Worm (Caenorhabditis elegans) whole organism, mixed stage, embryonic: ENCODE results near the gene mrp-1.

Source experiments
- blmp-1 ChIP-seq: fragments of 150-350 bp; optimal IDR thresholded peaks from 2 replicates; lab custom pipeline; 2014; ENCODE audit warnings: missing biosample characterization, missing genetic modification characterization
- ceh-39 ChIP-seq: fragments of 150-350 bp; optimal IDR thresholded peaks from 2 replicates; lab custom pipeline; 2014; ENCODE audit warnings: missing biosample characterization, missing genetic modification characterization
- ceh-43 ChIP-seq: fragments of 200-800 bp; sonication (Bioruptor generic); optimal IDR thresholded peaks from 2 replicates; lab custom pipeline; 2018; ENCODE audit warnings: mild to moderate bottlenecking, missing genetic modification characterization, moderate library complexity, missing compliant biosample characterization
- cnd-1 ChIP-seq: fragments of 200-800 bp; sonication (Bioruptor generic); optimal IDR thresholded peaks from 2 replicates; lab custom pipeline; 2018; ENCODE audit warnings: mild to moderate bottlenecking, missing genetic modification characterization, missing compliant biosample characterization
- elt-3 ChIP-seq: fragments of 150-350 bp; optimal IDR thresholded peaks from 2 replicates; lab custom pipeline; 2014; ENCODE audit warnings: missing biosample characterization, missing genetic modification characterization
- lin-13 ChIP-seq: fragments of 150-350 bp; optimal IDR thresholded peaks from 2 replicates; lab custom pipeline; 2014; ENCODE audit warnings: missing biosample characterization, missing genetic modification characterization
- nhr-237 ChIP-seq: fragments of 150-350 bp; optimal IDR thresholded peaks from 2 replicates; lab custom pipeline; 2014; ENCODE audit warnings: missing biosample characterization, missing genetic modification characterization
- nhr-28 ChIP-seq: fragments of 150-350 bp; optimal IDR thresholded peaks from 2 replicates; lab custom pipeline; 2014; ENCODE audit warnings: missing biosample characterization, missing genetic modification characterization
- sem-2 ChIP-seq: fragments of 200-800 bp; sonication (Bioruptor generic); optimal IDR thresholded peaks from 2 replicates; lab custom pipeline; 2018; ENCODE audit warnings: mild to moderate bottlenecking, missing genetic modification characterization, missing compliant biosample characterization
- snpc-4 ChIP-seq: fragments of 150-350 bp; optimal IDR thresholded peaks from 2 replicates; lab custom pipeline; 2014; ENCODE audit warnings: missing biosample characterization, missing genetic modification characterization
- unc-39 ChIP-seq: fragments of 150-350 bp; optimal IDR thresholded peaks from 2 replicates; lab custom pipeline; 2014; ENCODE audit warnings: missing biosample characterization, missing genetic modification characterization
- unc-62 ChIP-seq: fragments of 150-350 bp; optimal IDR thresholded peaks from 2 replicates; lab custom pipeline; 2014; ENCODE audit warnings: missing biosample characterization, missing genetic modification reagents, missing genetic modification characterization
- ztf-11 ChIP-seq: fragments of 150-350 bp; optimal IDR thresholded peaks from 2 replicates; lab custom pipeline; 2014; ENCODE audit warnings: missing biosample characterization, missing genetic modification characterization

DNA sequence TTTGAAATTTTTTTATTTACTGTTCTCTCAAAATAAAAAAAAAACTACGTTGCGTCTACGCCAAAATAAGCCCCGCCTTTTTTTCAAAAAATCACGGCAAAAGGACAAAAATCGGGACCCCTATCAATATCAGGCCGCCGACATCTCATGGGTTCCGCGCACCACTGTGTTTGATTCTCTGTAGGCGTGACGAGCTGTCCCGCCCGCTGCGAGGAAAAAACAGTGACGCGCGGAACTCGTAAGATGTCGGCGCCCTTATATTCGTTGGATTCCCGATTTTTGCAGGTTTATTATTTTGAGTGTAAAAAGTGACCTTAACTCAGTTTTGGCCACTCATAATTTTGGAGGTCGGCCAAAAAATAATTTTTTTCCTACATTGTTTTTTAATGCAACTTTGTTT is 16.3 kb downstream of the mrp-1 start:
- no peak for TF ChIP-seq blmp-1 (tag; lab: Kevin White, UChicago)
- TF ChIP-seq snpc-4 (tag; lab: Kevin White, UChicago): no peak
- no peak for TF ChIP-seq unc-39 (tag; lab: Kevin White, UChicago)
- no peak for TF ChIP-seq nhr-237 (tag; lab: Kevin White, UChicago)
- no peak for TF ChIP-seq ceh-39 (tag; lab: Kevin White, UChicago)
- TF ChIP-seq ztf-11 (tag; lab: Kevin White, UChicago): no peak
- no peak for TF ChIP-seq nhr-28 (tag; lab: Kevin White, UChicago)
- no peak for TF ChIP-seq cnd-1 (tag; lab: Kevin White, UChicago)
- TF ChIP-seq elt-3 (tag; lab: Kevin White, UChicago): no peak
- no peak for TF ChIP-seq lin-13 (tag; lab: Kevin White, UChicago)
- TF ChIP-seq ceh-43 (GFP tag; lab: Kevin White, UChicago): no peak
- no peak for TF ChIP-seq sem-2 (GFP tag; lab: Kevin White, UChicago)
- TF ChIP-seq unc-62 (GFP tag; lab: Kevin White, UChicago): no peak
